Worm (Caenorhabditis elegans) whole organism, midembryonic: ENCODE data around the gene C24A3.9.
A peak's percentile ranks its signal among the peaks of the same experiment; 100 is the strongest.

Source experiments
- cog-1 ChIP-seq: sonication (generic microtip); optimal IDR thresholded peaks from 2 replicates; lab custom pipeline; 2016; ENCODE audit warnings: missing genetic modification characterization, missing compliant biosample characterization
- ref-1 ChIP-seq: fragments of 200-800 bp; sonication (Bioruptor generic); conservative IDR thresholded peaks from 2 replicates; pipeline ENCODE4 v1.3.6; 2022; ENCODE audit warnings: missing genetic modification reagents, missing genetic modification characterization, missing compliant biosample characterization
- tab-1 ChIP-seq: fragments of 200-800 bp; sonication (Bioruptor generic); IDR thresholded peaks from 2 replicates; pipeline ENCODE4 v1.3.6; 2022; ENCODE audit warnings: missing genetic modification characterization, missing compliant biosample characterization
- ztf-29 ChIP-seq: fragments of 200-800 bp; sonication (Bioruptor generic); IDR thresholded peaks from 2 replicates; pipeline ENCODE4 v1.3.6; 2022; ENCODE audit warnings: missing genetic modification reagents, missing genetic modification characterization, missing compliant biosample characterization

ce11 chrX:8971461-8971860, 38.9 kb downstream of the C24A3.9 start:
- no peak for TF ChIP-seq ztf-29
- TF ChIP-seq tab-1, result no peak
- TF ChIP-seq ref-1 (GFP tag; lab: Robert Waterston, UW), result no peak
- TF ChIP-seq cog-1 (tag; lab: Kevin White, UChicago), result peak; percentile 38
